Worm (Caenorhabditis elegans): ENCODE data around the gene sri-73.

sri-73 gene

DNA sequence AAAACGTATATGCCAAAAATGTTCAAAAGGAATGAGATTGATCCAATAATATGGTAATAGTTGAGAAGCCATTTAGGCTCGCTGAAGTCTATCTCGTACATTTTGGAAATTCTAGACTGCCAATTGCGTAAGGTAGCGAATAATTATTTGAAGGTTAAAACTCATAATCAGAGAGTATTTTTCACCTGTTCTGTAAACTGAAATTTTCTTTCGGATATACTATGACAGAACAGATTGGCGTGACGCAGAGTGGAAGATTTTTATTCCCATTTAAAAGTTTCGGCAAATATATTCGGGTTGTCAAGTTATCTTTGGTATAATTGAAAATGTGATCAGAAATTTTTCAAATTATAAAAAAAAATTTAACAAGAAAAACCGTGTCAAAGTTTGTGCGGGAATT, 2.2 kb upstream of the sri-73 start, which contains the start of gene sri-72:
Gene sri-72 (minus strand): TSS at position 101 of the 400 bp plus-strand sequence.
- TF ChIP-seq fkh-10 (GFP tag; optimal IDR thresholded peaks at IDR 0.05) (no peak), ceh-18 (tag; optimal IDR thresholded peaks at IDR 0.05) (no peak), madf-2 (tag; optimal IDR thresholded peaks at IDR 0.05) (no peak), ceh-34 (tag; optimal IDR thresholded peaks at IDR 0.05) (no peak), lim-6 (tag; optimal IDR thresholded peaks at IDR 0.05) (no peak), pha-4 (tag; optimal IDR thresholded peaks at IDR 0.05) (no peak), K09A11.1 (tag; optimal IDR thresholded peaks at IDR 0.05; ENCODE audit: insufficient read depth) (no peak), ztf-16 (tag; optimal IDR thresholded peaks at IDR 0.05) (no peak), unc-86 (tag; optimal IDR thresholded peaks at IDR 0.05) (no peak), F13H6.1 (tag; optimal IDR thresholded peaks at IDR 0.05) (no peak), nfya-1 (tag; optimal IDR thresholded peaks at IDR 0.05) (no peak), fax-1 (tag; optimal IDR thresholded peaks at IDR 0.05) (no peak), tbx-7 (tag; optimal IDR thresholded peaks at IDR 0.05) (no peak), eyg-1 (tag; optimal IDR thresholded peaks at IDR 0.05) (no peak)

DNA sequence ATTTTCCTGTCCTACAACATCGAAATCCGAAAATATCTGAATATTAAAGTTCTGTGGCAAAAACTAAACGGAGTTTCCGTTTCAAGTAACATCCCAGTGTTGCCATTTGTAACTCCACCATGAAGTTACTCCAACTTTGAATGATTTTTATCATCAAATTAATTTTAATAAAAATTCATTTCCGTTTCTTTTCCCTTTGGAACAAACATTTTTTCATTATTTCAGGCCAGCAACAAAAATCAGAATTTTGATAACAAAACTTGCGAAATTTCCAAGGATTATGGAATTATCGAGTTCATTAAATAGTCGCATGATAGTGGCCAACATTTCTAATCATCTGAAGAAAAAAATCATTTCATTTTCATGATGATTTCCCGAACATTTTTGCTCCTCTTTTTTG, 3.0 kb downstream of the sri-73 start, which contains the start of gene C14C6.2:
Gene C14C6.2 (plus strand): TSS at position 301 of the 400 bp plus-strand sequence.
- TF ChIP-seq ama-1 (optimal IDR thresholded peaks at IDR 0.05) (no peak), npax-4 (tag; optimal IDR thresholded peaks at IDR 0.05) (no peak), ceh-19 (GFP tag; optimal IDR thresholded peaks at IDR 0.05) (no peak), K02D7.2 (tag; optimal IDR thresholded peaks at IDR 0.05) (no peak), rnt-1 (tag; optimal IDR thresholded peaks at IDR 0.05) (no peak), ttx-3 (tag; optimal IDR thresholded peaks at IDR 0.05) (no peak), T23F11.4 (GFP tag; optimal IDR thresholded peaks at IDR 0.05) (no peak), unc-86 (tag; optimal IDR thresholded peaks at IDR 0.05) (no peak), pros-1 (tag; optimal IDR thresholded peaks at IDR 0.05) (no peak), ceh-30 (tag; optimal IDR thresholded peaks at IDR 0.05) (no peak), ref-2 (tag; optimal IDR thresholded peaks at IDR 0.05) (no peak), unc-42 (tag; optimal IDR thresholded peaks at IDR 0.05) (no peak), sdc-2 (tag; optimal IDR thresholded peaks at IDR 0.05) (no peak), ceh-6 (GFP tag; optimal IDR thresholded peaks at IDR 0.05) (no peak), lim-6 (tag; optimal IDR thresholded peaks at IDR 0.05) (no peak), nfya-1 (tag; optimal IDR thresholded peaks at IDR 0.05) (no peak), pha-2 (tag; optimal IDR thresholded peaks at IDR 0.05) (no peak), dve-1 (tag; optimal IDR thresholded peaks at IDR 0.05) (no peak), unc-55 (GFP tag; optimal IDR thresholded peaks at IDR 0.05) (no peak)

DNA sequence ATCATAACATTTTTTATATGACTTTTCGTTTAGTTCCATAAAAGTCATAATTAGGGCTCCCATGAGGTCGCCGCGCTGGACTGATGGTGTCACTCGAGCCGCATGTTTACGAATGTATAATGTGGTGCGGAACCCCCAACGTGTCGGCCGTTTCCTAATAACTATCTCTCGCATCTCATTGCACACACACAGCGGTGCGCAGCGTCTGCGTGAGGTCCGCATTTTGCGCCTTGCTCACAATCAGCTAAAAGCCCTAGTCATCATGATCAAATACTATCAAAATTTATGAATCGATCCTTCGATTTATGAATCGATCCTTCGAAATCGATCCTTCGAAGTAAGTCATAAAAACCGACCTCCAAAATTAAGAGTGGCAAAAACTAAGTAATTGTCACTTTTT, 5.9 kb downstream of the sri-73 start, which contains the start of gene srx-7:
Gene srx-7 (plus strand): TSS at position 256 of the 400 bp plus-strand sequence.
- TF ChIP-seq ceh-30 (tag; optimal IDR thresholded peaks at IDR 0.05) (no peak), madf-2 (tag; optimal IDR thresholded peaks at IDR 0.05) (no peak), pax-1 (tag; optimal IDR thresholded peaks at IDR 0.05) (no peak), dmd-4 (tag; optimal IDR thresholded peaks at IDR 0.05; ENCODE audit: borderline replicate concordance) (no peak), zip-5 (tag; optimal IDR thresholded peaks at IDR 0.05) (no peak), ceh-18 (tag; optimal IDR thresholded peaks at IDR 0.05) (no peak), ceh-2 (tag; optimal IDR thresholded peaks at IDR 0.05) (no peak), pros-1 (tag; optimal IDR thresholded peaks at IDR 0.05) (no peak)

DNA sequence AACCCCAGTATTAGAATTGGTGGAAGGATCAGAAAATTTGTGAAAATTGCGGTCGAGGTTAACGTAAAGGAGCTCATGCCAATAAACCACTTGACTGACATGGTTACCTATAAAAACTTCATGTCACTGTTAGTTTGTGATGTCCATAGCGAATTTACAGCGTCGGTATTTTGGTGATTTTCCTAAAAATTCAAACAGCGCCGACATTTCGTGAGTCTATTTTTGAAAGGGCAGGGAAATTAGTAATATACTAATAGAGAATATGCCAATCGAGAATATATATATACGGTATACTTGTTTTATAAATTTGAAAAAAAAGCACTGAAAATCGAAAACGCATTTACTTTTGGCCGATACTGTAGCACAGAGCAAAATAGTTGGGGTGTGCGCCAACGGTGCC, 9.8 kb downstream of the sri-73 start, which contains the start of gene srx-8:
Gene srx-8 (minus strand): TSS at position 101 of the 400 bp plus-strand sequence.
- no peak for TF ChIP-seq K02D7.2 (tag; optimal IDR thresholded peaks at IDR 0.05)

DNA sequence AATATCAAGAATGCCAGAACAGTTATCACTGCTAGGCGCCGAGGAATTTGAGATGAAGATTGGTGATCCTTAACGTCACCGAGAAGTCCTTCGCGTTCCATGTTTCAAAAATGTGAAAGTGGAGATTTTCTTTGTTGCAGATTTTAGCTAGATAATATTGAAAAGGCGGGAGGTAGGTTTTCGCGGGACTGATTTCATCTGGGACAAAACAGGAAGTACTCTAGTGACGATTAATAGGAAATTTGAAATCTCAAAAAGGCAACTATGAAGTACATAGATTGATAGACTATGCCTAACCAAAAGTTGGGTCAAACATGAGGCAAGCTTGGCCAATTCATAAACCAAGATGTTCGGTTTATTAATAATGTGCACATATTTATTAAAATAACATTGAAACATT, 12.8 kb downstream of the sri-73 start, which contains the start of gene C14C6.8:
Gene C14C6.8 (minus strand): TSS at position 101 of the 400 bp plus-strand sequence.
- no peak for TF ChIP-seq gmeb-2 (tag; optimal IDR thresholded peaks at IDR 0.05)
- TF ChIP-seq ttx-3 (tag; optimal IDR thresholded peaks at IDR 0.05) = no peak
- no peak for TF ChIP-seq ceh-48 (tag; optimal IDR thresholded peaks at IDR 0.05)
